Worm (Caenorhabditis elegans): Measurements from ENCODE around the gene gfl-1.

The gfl-1 gene

DNA sequence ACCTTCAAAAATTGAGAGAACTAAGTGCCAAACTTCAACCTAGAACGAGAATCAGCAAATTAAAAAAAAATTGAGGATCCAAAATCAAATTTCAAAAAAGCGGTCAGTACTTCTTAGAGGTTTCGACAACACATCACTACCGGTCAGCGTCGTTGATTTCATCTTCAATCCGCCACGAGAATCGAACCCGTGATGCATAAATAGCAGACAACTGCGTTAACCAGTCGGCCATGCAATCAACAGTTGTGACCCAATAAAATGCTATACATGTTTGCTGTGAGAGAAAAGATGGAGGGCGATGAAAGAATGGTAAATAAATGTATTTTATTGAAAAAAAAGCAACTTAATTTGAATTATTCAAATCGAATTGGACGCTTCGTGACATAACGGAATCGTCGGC is 28.6 kb downstream of the gfl-1 start (continued):
- TF ChIP-seq zag-1 (tag; optimal IDR thresholded peaks at IDR 0.05): no peak
- peak in 1 of 2 experiments; percentile 89 for TF ChIP-seq mdl-1 (tag; optimal IDR thresholded peaks at IDR 0.05)
- TF ChIP-seq mab-9 (GFP tag; IDR thresholded peaks at IDR 0.05): no peak
- no peak for TF ChIP-seq pag-3 (tag; optimal IDR thresholded peaks at IDR 0.05; ENCODE audit: borderline replicate concordance, insufficient read depth)
- no peak for TF ChIP-seq nhr-12 (tag; optimal IDR thresholded peaks at IDR 0.05)
- TF ChIP-seq ceh-88 (GFP tag; IDR thresholded peaks at IDR 0.05): peak; percentile 29; the same call in 1 of the 2 replicates
- TF ChIP-seq lir-3 (tag; optimal IDR thresholded peaks at IDR 0.05; ENCODE audit: poor library complexity): peak; percentile 72
- no peak for TF ChIP-seq sup-37 (GFP tag; optimal IDR thresholded peaks at IDR 0.05)
- peak; percentile 86 for TF ChIP-seq nhr-90 (tag; optimal IDR thresholded peaks at IDR 0.05; ENCODE audit: poor library complexity)
- TF ChIP-seq nhr-19 (GFP tag; conservative IDR thresholded peaks at IDR 0.05): peak; percentile 73
- TF ChIP-seq efl-3 (GFP tag; optimal IDR thresholded peaks at IDR 0.05): no peak
- no peak for TF ChIP-seq C34B4.2 (tag; optimal IDR thresholded peaks at IDR 0.05)
- TF ChIP-seq elt-3 (tag; optimal IDR thresholded peaks at IDR 0.05): peak in 5 of 6 experiments; percentile 17 to 84 (median 58)
- peak; percentile 20 for TF ChIP-seq lin-15B (tag; optimal IDR thresholded peaks at IDR 0.05)
- peak; percentile 55 for TF ChIP-seq lin-13 (GFP tag; optimal IDR thresholded peaks at IDR 0.05)
- no peak for TF ChIP-seq hlh-4 (tag; optimal IDR thresholded peaks at IDR 0.05)
- no peak for TF ChIP-seq alr-1 (tag; optimal IDR thresholded peaks at IDR 0.05; ENCODE audit: borderline replicate concordance)
- no peak for TF ChIP-seq ceh-8 (GFP tag; optimal IDR thresholded peaks at IDR 0.05)
- TF ChIP-seq sox-4 (tag; optimal IDR thresholded peaks at IDR 0.05): no peak
- no peak for TF ChIP-seq hlh-17 (GFP tag; optimal IDR thresholded peaks at IDR 0.05; ENCODE audit: borderline replicate concordance)
- no peak for TF ChIP-seq mef-2 (tag; optimal IDR thresholded peaks at IDR 0.05)
- peak; percentile 92 for TF ChIP-seq snu-23 (GFP tag; optimal IDR thresholded peaks at IDR 0.05)
- peak; percentile 27 for TF ChIP-seq ztf-4 (tag; optimal IDR thresholded peaks at IDR 0.05)
- TF ChIP-seq irx-1 (tag; optimal IDR thresholded peaks at IDR 0.05): peak; percentile 66
- no peak for TF ChIP-seq sptf-1 (tag; optimal IDR thresholded peaks at IDR 0.05)
- no peak for TF ChIP-seq ceh-63 (GFP tag; optimal IDR thresholded peaks at IDR 0.05)
- peak; percentile 20 for TF ChIP-seq pax-3 (tag; optimal IDR thresholded peaks at IDR 0.05)
- TF ChIP-seq nhr-20 (tag; optimal IDR thresholded peaks at IDR 0.05): peak; percentile 77
- TF ChIP-seq lin-35 (GFP tag; optimal IDR thresholded peaks at IDR 0.05): peak; percentile 71 to 88
- peak; percentile 88 for TF ChIP-seq aly-2 (tag; optimal IDR thresholded peaks at IDR 0.05)
- no peak for TF ChIP-seq unc-30 (tag; optimal IDR thresholded peaks at IDR 0.05)
- peak; percentile 43 for TF ChIP-seq skn-1 (tag; optimal IDR thresholded peaks at IDR 0.05)
- TF ChIP-seq blmp-1 (tag; optimal IDR thresholded peaks at IDR 0.05): peak; percentile 52
- TF ChIP-seq lin-39 (tag; optimal IDR thresholded peaks at IDR 0.05): peak; percentile 28
- no peak for TF ChIP-seq unc-98 (GFP tag; IDR thresholded peaks at IDR 0.05)
- TF ChIP-seq nhr-71 (tag; optimal IDR thresholded peaks at IDR 0.05): peak; percentile 85
- TF ChIP-seq dpl-1 (GFP tag; optimal IDR thresholded peaks at IDR 0.05): peak; percentile 36 to 69 (median 67)
- 0 out of 2 replicates have a peak, but pooled peaks have one; percentile 18 for TF ChIP-seq isw-1 (GFP tag; IDR thresholded peaks at IDR 0.05)
- peak; percentile 73 for TF ChIP-seq fos-1 (tag; optimal IDR thresholded peaks at IDR 0.05)
- TF ChIP-seq nhr-76 (tag; optimal IDR thresholded peaks at IDR 0.05): no peak
- peak; percentile 28 for TF ChIP-seq F16B12.6 (tag; optimal IDR thresholded peaks at IDR 0.05)
- TF ChIP-seq nhr-11 (tag; optimal IDR thresholded peaks at IDR 0.05): peak; percentile 29
- peak; percentile 79 for TF ChIP-seq nhr-237 (tag; optimal IDR thresholded peaks at IDR 0.05)
- TF ChIP-seq tlp-1 (tag; optimal IDR thresholded peaks at IDR 0.05): no peak
- TF ChIP-seq egl-13 (tag; optimal IDR thresholded peaks at IDR 0.05): peak; percentile 18
- TF ChIP-seq Y116A8C.19 (tag; optimal IDR thresholded peaks at IDR 0.05; ENCODE audit: borderline replicate concordance): no peak
- TF ChIP-seq ets-5 (GFP tag; IDR thresholded peaks at IDR 0.05): no peak
- TF ChIP-seq efl-1 (optimal IDR thresholded peaks at IDR 0.05): peak; percentile 61 to 74
- TF ChIP-seq efl-1 (GFP tag; optimal IDR thresholded peaks at IDR 0.05 in 1 of 2): peak; percentile 60 to 97
- TF ChIP-seq snpc-4 (tag; optimal IDR thresholded peaks at IDR 0.05): no peak
- TF ChIP-seq mep-1 (tag; optimal IDR thresholded peaks at IDR 0.05): peak; percentile 95
- peak; percentile 86 for TF ChIP-seq unc-130 (tag; optimal IDR thresholded peaks at IDR 0.05)
- TF ChIP-seq C04F5.9 (tag; optimal IDR thresholded peaks at IDR 0.05): peak; percentile 89
